Fruit fly (Drosophila melanogaster): ENCODE measurements around the gene CG42853.

dm6 chr3L:18101421-18101996 lies 20.3 kb downstream of the CG42853 start:
- TF ChIP-seq CG8478 (optimal IDR thresholded peaks at IDR 0.05) (no peak), CTCF (optimal IDR thresholded peaks at IDR 0.05) (no peak)

Measured in S2 (cell line).